Fruit fly (Drosophila melanogaster): Measurements from ENCODE around the gene Nmdmc.

Nmdmc gene

DNA sequence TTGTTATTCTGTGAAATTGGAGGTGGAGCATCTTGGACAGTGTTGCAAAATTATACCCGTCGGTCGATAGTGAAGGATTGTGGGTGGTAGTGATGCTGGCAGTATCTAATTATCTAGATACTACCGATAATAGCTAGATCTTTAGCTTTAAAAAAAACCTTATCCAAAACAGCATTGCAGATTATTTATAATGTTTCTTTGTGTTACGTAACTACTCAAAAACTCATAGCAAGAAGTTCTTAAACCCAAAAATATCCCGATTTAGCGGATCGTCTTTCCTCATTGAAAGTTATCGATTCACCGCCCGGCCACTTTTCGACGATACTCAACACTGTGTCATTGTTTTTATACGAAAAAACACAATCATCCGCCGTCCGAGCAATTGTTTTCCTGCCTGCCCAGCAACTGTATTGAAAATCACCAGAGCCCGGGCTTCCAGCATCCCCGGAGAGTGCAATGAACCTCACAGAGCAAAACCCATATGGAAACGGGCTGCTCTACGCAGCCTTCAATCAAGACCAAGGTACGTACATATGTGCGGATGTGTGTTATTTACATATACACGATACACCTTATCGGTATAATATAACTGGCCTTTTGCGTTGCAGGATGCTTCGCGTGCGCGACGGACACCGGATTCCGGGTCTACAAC, 57.3 kb downstream of the Nmdmc start, which contains the start of gene CG11975 (continued):
- TF ChIP-seq CG10959 (GFP tag; IDR thresholded peaks at IDR 0.05) = 0 out of 2 replicates have a peak, but pooled peaks have one; percentile 21
- peak; percentile 57 for TF ChIP-seq CG18619 (GFP tag; optimal IDR thresholded peaks at IDR 0.05)
- peak; percentile 88 for TF ChIP-seq shn (GFP tag; optimal IDR thresholded peaks at IDR 0.05)
- TF ChIP-seq ranshi (GFP tag; IDR thresholded peaks at IDR 0.05) = 0 out of 2 replicates have a peak, but pooled peaks have one; percentile 53
- TF ChIP-seq al (GFP tag; IDR thresholded peaks at IDR 0.05) = peak; percentile 73
- no peak for TF ChIP-seq abd-A (tag; optimal IDR thresholded peaks at IDR 0.05)
- TF ChIP-seq psq (GFP tag; optimal IDR thresholded peaks at IDR 0.05) = peak; percentile 35
- peak; percentile 86 for TF ChIP-seq tgo (GFP tag; IDR thresholded peaks at IDR 0.05)
- peak; percentile 87 for TF ChIP-seq row (GFP tag; IDR thresholded peaks at IDR 0.05)
- 0 out of 3 replicates have a peak, but pooled peaks have one; percentile 6 for TF ChIP-seq Mrtf (GFP tag; IDR thresholded peaks at IDR 0.05)
- no peak for TF ChIP-seq CTCF (GFP tag; optimal IDR thresholded peaks at IDR 0.05)
- no peak for TF ChIP-seq pfk (GFP tag; optimal IDR thresholded peaks at IDR 0.05)
- peak; percentile 94 for TF ChIP-seq CHES-1-like (GFP tag; optimal IDR thresholded peaks at IDR 0.05)
- TF ChIP-seq zen (tag; optimal IDR thresholded peaks at IDR 0.05) = peak; percentile 65
- TF ChIP-seq CG17829 (tag; optimal IDR thresholded peaks at IDR 0.05) = peak; percentile 72
- no peak for TF ChIP-seq exex (tag; optimal IDR thresholded peaks at IDR 0.05)
- TF ChIP-seq Bdp1 (GFP tag; optimal IDR thresholded peaks at IDR 0.05) = peak; percentile 75
- no peak for TF ChIP-seq B-H1 (GFP tag; IDR thresholded peaks at IDR 0.05)
- TF ChIP-seq CG30431 (GFP tag; optimal IDR thresholded peaks at IDR 0.05) = peak; percentile 30
- TF ChIP-seq YL-1 (GFP tag; optimal IDR thresholded peaks at IDR 0.05) = peak; percentile 77
- no peak for TF ChIP-seq tio (GFP tag; optimal IDR thresholded peaks at IDR 0.05)
- TF ChIP-seq MBD-R2 (GFP tag; IDR thresholded peaks at IDR 0.05) = peak; percentile 89
- no peak for TF ChIP-seq rib (GFP tag; IDR thresholded peaks at IDR 0.05)
- peak; percentile 76 for TF ChIP-seq CG3281 (GFP tag; optimal IDR thresholded peaks at IDR 0.05)
- peak; percentile 47 for TF ChIP-seq CG10462 (GFP tag; optimal IDR thresholded peaks at IDR 0.05)
- TF ChIP-seq CG15601 (tag; optimal IDR thresholded peaks at IDR 0.05) = peak; percentile 60
- peak; percentile 73 for TF ChIP-seq az2 (GFP tag; optimal IDR thresholded peaks at IDR 0.05)
- TF ChIP-seq CG31388 (GFP tag; optimal IDR thresholded peaks at IDR 0.05) = peak; percentile 14
- TF ChIP-seq pum (GFP tag; optimal IDR thresholded peaks at IDR 0.05) = peak; percentile 81
- TF ChIP-seq CG10147 (GFP tag; optimal IDR thresholded peaks at IDR 0.05) = no peak
- TF ChIP-seq CG32532 (GFP tag; IDR thresholded peaks at IDR 0.05) = peak; percentile 73
- TF ChIP-seq sug (tag; optimal IDR thresholded peaks at IDR 0.05) = peak; percentile 80
- TF ChIP-seq Sry-δ (GFP tag; optimal IDR thresholded peaks at IDR 0.05) = peak; percentile 96
- TF ChIP-seq CG14050 (GFP tag; IDR thresholded peaks at IDR 0.05) = no peak
- peak; percentile 90 for TF ChIP-seq jumu (GFP tag; optimal IDR thresholded peaks at IDR 0.05)
- TF ChIP-seq unpg (GFP tag; optimal IDR thresholded peaks at IDR 0.05) = no peak
- peak in 1 of 3 experiments; percentile 65 for TF ChIP-seq Stat92E (GFP tag; optimal IDR thresholded peaks at IDR 0.05)
- TF ChIP-seq vfl (GFP tag; optimal IDR thresholded peaks at IDR 0.05) = peak; percentile 86
- TF ChIP-seq bigmax (GFP tag; optimal IDR thresholded peaks at IDR 0.05) = no peak
- TF ChIP-seq sisA (GFP tag; IDR thresholded peaks at IDR 0.05) = peak; percentile 63
- TF ChIP-seq CG1647 (GFP tag; optimal IDR thresholded peaks at IDR 0.05) = peak; percentile 65
- no peak for TF ChIP-seq CG15011 (GFP tag; optimal IDR thresholded peaks at IDR 0.05)
- TF ChIP-seq CG7357 (GFP tag; IDR thresholded peaks at IDR 0.05) = no peak
- TF ChIP-seq sqz (GFP tag; optimal IDR thresholded peaks at IDR 0.05) = no peak
- peak; percentile 79 for TF ChIP-seq CG9609 (GFP tag; optimal IDR thresholded peaks at IDR 0.05)
- TF ChIP-seq CG2889 (GFP tag; IDR thresholded peaks at IDR 0.05) = 0 out of 3 replicates have a peak, but pooled peaks have one; percentile 37
- TF ChIP-seq ind (GFP tag; optimal IDR thresholded peaks at IDR 0.05) = peak; percentile 82
- TF ChIP-seq CG18599 (GFP tag; optimal IDR thresholded peaks at IDR 0.05) = peak; percentile 80
- no peak for TF ChIP-seq B-H2 (GFP tag; optimal IDR thresholded peaks at IDR 0.05)
- TF ChIP-seq D19B (GFP tag; optimal IDR thresholded peaks at IDR 0.05) = peak; percentile 40
- TF ChIP-seq Taf1 (GFP tag; IDR thresholded peaks at IDR 0.05) = peak; percentile 58

Data from whole organism, embryonic.